Worm (Caenorhabditis elegans) whole organism, midembryonic: ENCODE measurements around the gene K02A6.2.

Experiments
- T22C8.4 ChIP-seq: fragments of 200-800 bp; sonication (Bioruptor generic); IDR thresholded peaks from 2 replicates; pipeline ENCODE4 v1.3.6; 2022; ENCODE audit warnings: missing genetic modification characterization, missing compliant biosample characterization
- cog-1 ChIP-seq: sonication (generic microtip); optimal IDR thresholded peaks from 2 replicates; lab custom pipeline; 2016; ENCODE audit warnings: missing genetic modification characterization, missing compliant biosample characterization
- flt-1 ChIP-seq: fragments of 200-800 bp; sonication (Bioruptor generic); IDR thresholded peaks from 2 replicates; pipeline ENCODE4 v1.3.6; 2022; ENCODE audit warnings: missing genetic modification characterization, missing compliant biosample characterization
- klf-2 ChIP-seq: fragments of 200-800 bp; sonication (Bioruptor generic); conservative IDR thresholded peaks from 2 replicates; pipeline ENCODE4 v1.3.6; 2022; ENCODE audit warnings: missing genetic modification reagents, missing genetic modification characterization, missing compliant biosample characterization
- med-1 ChIP-seq: sonication (generic microtip); optimal IDR thresholded peaks from 2 replicates; lab custom pipeline; 2017; ENCODE audit warnings: missing genetic modification characterization, mild to moderate bottlenecking, missing compliant biosample characterization, antibody characterized with exemption, missing genetic modification reagents; ENCODE audit not compliant: insufficient read depth
- ref-1 ChIP-seq: fragments of 200-800 bp; sonication (Bioruptor generic); conservative IDR thresholded peaks from 2 replicates; pipeline ENCODE4 v1.3.6; 2022; ENCODE audit warnings: missing genetic modification reagents, missing genetic modification characterization, missing compliant biosample characterization
- tab-1 ChIP-seq: fragments of 200-800 bp; sonication (Bioruptor generic); IDR thresholded peaks from 2 replicates; pipeline ENCODE4 v1.3.6; 2022; ENCODE audit warnings: missing genetic modification characterization, missing compliant biosample characterization
- ztf-23 ChIP-seq: fragments of 200-800 bp; sonication (Bioruptor generic); IDR thresholded peaks from 2 replicates; pipeline ENCODE4 v1.3.6; 2022; ENCODE audit warnings: missing genetic modification reagents, missing genetic modification characterization, missing compliant biosample characterization
- ztf-29 ChIP-seq: fragments of 200-800 bp; sonication (Bioruptor generic); IDR thresholded peaks from 2 replicates; pipeline ENCODE4 v1.3.6; 2022; ENCODE audit warnings: missing genetic modification reagents, missing genetic modification characterization, missing compliant biosample characterization

K02A6.2 gene

DNA sequence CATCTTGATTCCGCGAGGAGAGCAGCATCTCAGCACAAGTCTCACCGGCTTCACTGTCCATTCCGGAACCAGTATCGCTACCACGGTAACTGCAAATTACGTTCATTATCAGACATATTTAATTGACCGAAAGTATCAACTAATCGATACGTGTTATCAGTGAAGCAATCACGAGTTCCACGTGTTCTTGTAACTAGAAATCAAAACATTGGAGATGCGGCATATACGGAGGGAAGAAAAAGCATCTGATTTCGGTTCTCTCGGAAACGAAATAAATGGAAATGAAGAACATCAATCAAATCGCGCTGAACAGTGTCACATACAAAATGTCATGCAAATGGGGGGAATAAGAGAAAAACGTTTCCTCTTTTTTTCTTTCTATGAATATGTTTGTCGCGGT lies 31.6 kb downstream of the K02A6.2 start:
- TF ChIP-seq cog-1 (tag; lab: Kevin White, UChicago), result no peak
- TF ChIP-seq med-1 (GFP tag; lab: Kevin White, UChicago), result no peak
- TF ChIP-seq T22C8.4, result no peak
- no peak for TF ChIP-seq ztf-29 (GFP tag; lab: Robert Waterston, UW)
- TF ChIP-seq ref-1 (GFP tag; lab: Robert Waterston, UW), result no peak
- no peak for TF ChIP-seq klf-2 (GFP tag; lab: Robert Waterston, UW)
- no peak for TF ChIP-seq ztf-23 (GFP tag; lab: Robert Waterston, UW)
- TF ChIP-seq flt-1 (GFP tag; lab: Robert Waterston, UW), result no peak
- TF ChIP-seq tab-1 (GFP tag; lab: Robert Waterston, UW), result no peak

ce11 chrX:8185037-8185436 lies 39.8 kb downstream of the K02A6.2 start, which contains the start of gene C17H11.5:
Gene C17H11.5, minus strand, starts transcription at chrX:8185137.
- TF ChIP-seq T22C8.4 (no peak), med-1 (GFP tag; lab: Kevin White, UChicago) (no peak), flt-1 (GFP tag; lab: Robert Waterston, UW) (no peak), tab-1 (GFP tag; lab: Robert Waterston, UW) (no peak), ref-1 (GFP tag; lab: Robert Waterston, UW) (no peak), cog-1 (tag; lab: Kevin White, UChicago) (no peak), ztf-23 (GFP tag; lab: Robert Waterston, UW) (no peak), klf-2 (GFP tag; lab: Robert Waterston, UW) (no peak), ztf-29 (GFP tag; lab: Robert Waterston, UW) (no peak)

ce11 chrX:8181590-8182311 lies 43.1 kb downstream of the K02A6.2 start, which contains the start of gene C17H11.4:
Gene C17H11.4, minus strand, starts transcription at chrX:8181640.
- TF ChIP-seq ref-1 (GFP tag; lab: Robert Waterston, UW) (peak; percentile 34; the same call in 1 of the 2 replicates), ztf-23 (GFP tag; lab: Robert Waterston, UW) (peak; percentile 79), klf-2 (GFP tag; lab: Robert Waterston, UW) (peak; percentile 67; the same call in 1 of the 2 replicates), flt-1 (GFP tag; lab: Robert Waterston, UW) (peak; percentile 86), tab-1 (GFP tag; lab: Robert Waterston, UW) (peak; percentile 75; the same call in 1 of the 2 replicates), T22C8.4 (0 out of 2 replicates have a peak, but pooled peaks have one; percentile 10)
